Worm (Caenorhabditis elegans) whole organism, L2 larva: ENCODE results near the gene K07F5.12.

Experiments used
- C34F6.9 ChIP-seq: fragments of 150-350 bp; optimal IDR thresholded peaks from 2 replicates; lab custom pipeline; 2014; ENCODE audit warnings: missing biosample characterization, missing genetic modification characterization
- aly-2 ChIP-seq: fragments of 150-350 bp; optimal IDR thresholded peaks from 2 replicates; lab custom pipeline; 2014; ENCODE audit warnings: missing biosample characterization, missing genetic modification characterization
- ama-1 ChIP-seq: fragments of 150-350 bp; optimal IDR thresholded peaks from 2 replicates; lab custom pipeline; 2018; ENCODE audit warnings: inconsistent platforms
- ceh-82 ChIP-seq: fragments of 150-350 bp; optimal IDR thresholded peaks from 2 replicates; lab custom pipeline; 2014; ENCODE audit warnings: missing biosample characterization, missing genetic modification characterization
- crh-2 ChIP-seq: sonication (generic microtip); optimal IDR thresholded peaks from 2 replicates; lab custom pipeline; 2017; ENCODE audit warnings: missing biosample characterization, missing genetic modification characterization
- elt-1 ChIP-seq: fragments of 150-350 bp; optimal IDR thresholded peaks from 2 replicates; lab custom pipeline; 2014; ENCODE audit warnings: missing biosample characterization, missing genetic modification characterization
- lin-39 ChIP-seq: fragments of 150-350 bp; optimal IDR thresholded peaks from 2 replicates; lab custom pipeline; 2014; ENCODE audit warnings: missing biosample characterization, missing genetic modification reagents, missing genetic modification characterization
- mab-5 ChIP-seq: fragments of 150-350 bp; optimal IDR thresholded peaks from 2 replicates; lab custom pipeline; 2014; ENCODE audit warnings: missing biosample characterization, missing genetic modification characterization
- nhr-129 ChIP-seq: fragments of 150-350 bp; optimal IDR thresholded peaks from 2 replicates; lab custom pipeline; 2014; ENCODE audit warnings: missing biosample characterization, missing genetic modification characterization
- nhr-23 ChIP-seq: fragments of 150-350 bp; optimal IDR thresholded peaks from 2 replicates; lab custom pipeline; 2014; ENCODE audit warnings: missing biosample characterization, missing genetic modification reagents, missing genetic modification characterization
- nhr-237 ChIP-seq: fragments of 150-350 bp; optimal IDR thresholded peaks from 2 replicates; lab custom pipeline; 2014; ENCODE audit warnings: missing biosample characterization, missing genetic modification characterization
- nhr-25 ChIP-seq: fragments of 150-350 bp; sonication (generic microtip); optimal IDR thresholded peaks from 3 replicates; lab custom pipeline; 2014; ENCODE audit warnings: missing biosample characterization, missing genetic modification characterization
- nhr-6 ChIP-seq: fragments of 150-350 bp; optimal IDR thresholded peaks from 2 replicates; lab custom pipeline; 2014; ENCODE audit warnings: missing biosample characterization, missing genetic modification characterization
- peb-1 ChIP-seq: fragments of 150-350 bp; optimal IDR thresholded peaks from 2 replicates; lab custom pipeline; 2014; ENCODE audit warnings: missing biosample characterization, missing genetic modification characterization
- sem-4 ChIP-seq: fragments of 150-350 bp; optimal IDR thresholded peaks from 2 replicates; lab custom pipeline; 2014; ENCODE audit warnings: missing biosample characterization, missing genetic modification reagents, missing genetic modification characterization
- unc-39 ChIP-seq: fragments of 150-350 bp; optimal IDR thresholded peaks from 2 replicates; lab custom pipeline; 2014; ENCODE audit warnings: missing biosample characterization, missing genetic modification characterization
- unc-62 ChIP-seq: fragments of 150-350 bp; optimal IDR thresholded peaks from 2 replicates; lab custom pipeline; 2014; ENCODE audit warnings: missing biosample characterization, missing genetic modification reagents, missing genetic modification characterization
- ztf-1 ChIP-seq: fragments of 200-800 bp; sonication (Bioruptor generic); conservative IDR thresholded peaks from 2 replicates; pipeline ENCODE4 v1.3.6; 2022; ENCODE audit warnings: missing genetic modification characterization, missing compliant biosample characterization
- ztf-11 ChIP-seq: sonication (generic microtip); optimal IDR thresholded peaks from 2 replicates; lab custom pipeline; 2017; ENCODE audit warnings: missing biosample characterization, missing genetic modification characterization

Gene K07F5.12

ce11 chrIV:9899227-9899626, 43.4 kb downstream of the K07F5.12 start:
- TF ChIP-seq nhr-129 (tag; lab: Kevin White, UChicago) (peak; percentile 34), nhr-6 (tag; lab: Kevin White, UChicago) (no peak), ztf-1 (GFP tag; lab: Robert Waterston, UW) (no peak), nhr-23 (tag; lab: Kevin White, UChicago) (no peak), C34F6.9 (peak; percentile 21), ztf-11 (tag; lab: Kevin White, UChicago) (no peak), crh-2 (tag; lab: Kevin White, UChicago) (peak; percentile 5), peb-1 (no peak), nhr-25 (tag; lab: Kevin White, UChicago) (no peak)

ce11 chrIV:9903608-9904007, 47.8 kb downstream of the K07F5.12 start, which contains the start of gene best-13:
Gene best-13 (plus strand): TSS chrIV:9903908.
- TF ChIP-seq ama-1, result no peak
- no peak for TF ChIP-seq mab-5
- no peak for TF ChIP-seq nhr-237 (tag; lab: Kevin White, UChicago)
- no peak for TF ChIP-seq unc-39 (tag; lab: Kevin White, UChicago)
- TF ChIP-seq unc-62 (GFP tag; lab: Kevin White, UChicago), result no peak
- TF ChIP-seq elt-1, result no peak
- no peak for TF ChIP-seq sem-4 (tag; lab: Kevin White, UChicago)
- TF ChIP-seq aly-2 (tag; lab: Kevin White, UChicago), result no peak
- no peak for TF ChIP-seq ceh-82
- TF ChIP-seq lin-39 (tag; lab: Kevin White, UChicago), result no peak
